Fruit fly (Drosophila melanogaster): Measurements from ENCODE around the gene CG33285.

The CG33285 gene

DNA sequence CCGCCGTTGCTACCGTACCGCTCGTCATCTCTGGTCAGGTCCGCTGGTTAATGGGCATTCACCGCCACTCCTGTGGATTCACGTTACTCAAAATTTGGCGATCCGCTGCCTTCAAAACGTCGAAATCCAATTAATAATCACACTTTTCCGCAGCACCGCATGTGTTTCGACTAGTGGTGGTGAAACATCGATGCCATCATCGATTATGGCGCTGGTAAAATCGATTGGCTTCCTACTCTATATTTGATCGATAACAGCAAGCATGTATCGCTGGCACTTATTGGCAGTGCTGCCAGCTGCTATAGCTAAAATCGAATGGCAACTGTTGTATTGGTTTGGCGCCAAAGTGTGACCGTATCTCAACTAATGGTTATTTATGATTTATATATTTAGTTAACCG lies 47.1 kb upstream of the CG33285 start (continued):
- TF ChIP-seq amos (GFP tag; IDR thresholded peaks at IDR 0.05; ENCODE audit: partially characterized antibody): peak; percentile 92
- no peak for TF ChIP-seq Hmx (GFP tag; optimal IDR thresholded peaks at IDR 0.05)
- peak; percentile 54 for TF ChIP-seq ems (GFP tag; optimal IDR thresholded peaks at IDR 0.05)
- no peak for TF ChIP-seq ab (GFP tag; optimal IDR thresholded peaks at IDR 0.05)
- TF ChIP-seq org-1 (GFP tag; optimal IDR thresholded peaks at IDR 0.05): no peak
- TF ChIP-seq CkIIα-i1 (GFP tag; IDR thresholded peaks at IDR 0.05): no peak
- TF ChIP-seq HHEX (GFP tag; optimal IDR thresholded peaks at IDR 0.05): no peak
- TF ChIP-seq Optix (GFP tag; IDR thresholded peaks at IDR 0.05): no peak
- TF ChIP-seq H2.0 (GFP tag; IDR thresholded peaks at IDR 0.05): no peak
- peak; percentile 92 for TF ChIP-seq trem (tag; optimal IDR thresholded peaks at IDR 0.05)
- TF ChIP-seq CG12769 (tag; optimal IDR thresholded peaks at IDR 0.05): no peak
- peak; percentile 98 for TF ChIP-seq E2f2 (GFP tag; IDR thresholded peaks at IDR 0.05)
- TF ChIP-seq Aef1 (GFP tag; IDR thresholded peaks at IDR 0.05): no peak
- no peak for TF ChIP-seq Meics (GFP tag; optimal IDR thresholded peaks at IDR 0.05)
- TF ChIP-seq Mrtf (GFP tag; IDR thresholded peaks at IDR 0.05): no peak
- peak; percentile 54 for TF ChIP-seq Jarid2 (GFP tag; optimal IDR thresholded peaks at IDR 0.05)
- no peak for TF ChIP-seq CG10274 (GFP tag; optimal IDR thresholded peaks at IDR 0.05)
- TF ChIP-seq CG34376 (GFP tag; optimal IDR thresholded peaks at IDR 0.05): peak; percentile 8
- TF ChIP-seq Atf3 (GFP tag; optimal IDR thresholded peaks at IDR 0.05): no peak
- no peak for TF ChIP-seq ssp (GFP tag; IDR thresholded peaks at IDR 0.05)
- TF ChIP-seq Poxn (GFP tag; IDR thresholded peaks at IDR 0.05): no peak
- TF ChIP-seq gfzf (GFP tag; optimal IDR thresholded peaks at IDR 0.05): peak; percentile 62
- TF ChIP-seq zfh2 (GFP tag; optimal IDR thresholded peaks at IDR 0.05): peak; percentile 48
- TF ChIP-seq CG12942 (GFP tag; optimal IDR thresholded peaks at IDR 0.05): no peak
- TF ChIP-seq CG8388 (GFP tag; optimal IDR thresholded peaks at IDR 0.05): no peak
- TF ChIP-seq CG2712 (tag; optimal IDR thresholded peaks at IDR 0.05): peak; percentile 61
- no peak for TF ChIP-seq eve (GFP tag; optimal IDR thresholded peaks at IDR 0.05)
- no peak for TF ChIP-seq CG4854 (GFP tag; optimal IDR thresholded peaks at IDR 0.05)
- TF ChIP-seq lab (GFP tag; optimal IDR thresholded peaks at IDR 0.05): no peak
- peak; percentile 34 for TF ChIP-seq CTCF (GFP tag; optimal IDR thresholded peaks at IDR 0.05)
- TF ChIP-seq CG15479 (GFP tag; optimal IDR thresholded peaks at IDR 0.05): no peak
- TF ChIP-seq CG16813 (GFP tag; IDR thresholded peaks at IDR 0.05; ENCODE audit: partially characterized antibody): peak; percentile 91
- no peak for TF ChIP-seq tin (GFP tag; optimal IDR thresholded peaks at IDR 0.05)
- no peak for TF ChIP-seq CG4424 (GFP tag; optimal IDR thresholded peaks at IDR 0.05)
- no peak for TF ChIP-seq odd (GFP tag; optimal IDR thresholded peaks at IDR 0.05)
- peak; percentile 90 for TF ChIP-seq sna (GFP tag; IDR thresholded peaks at IDR 0.05; ENCODE audit: partially characterized antibody)
- no peak for TF ChIP-seq yki (optimal IDR thresholded peaks at IDR 0.05)
- TF ChIP-seq CG2875 (GFP tag; optimal IDR thresholded peaks at IDR 0.05): no peak
- peak in 1 of 2 experiments; percentile 20 for TF ChIP-seq Hr51 (GFP tag; optimal IDR thresholded peaks at IDR 0.05)
- TF ChIP-seq CG31224 (GFP tag; IDR thresholded peaks at IDR 0.05): no peak
- no peak for TF ChIP-seq CG4404 (GFP tag; IDR thresholded peaks at IDR 0.05)
- peak; percentile 95 for TF ChIP-seq CG13287 (GFP tag; IDR thresholded peaks at IDR 0.05; ENCODE audit: partially characterized antibody)
- no peak for TF ChIP-seq scrt (GFP tag; optimal IDR thresholded peaks at IDR 0.05)
- TF ChIP-seq Oli (tag; optimal IDR thresholded peaks at IDR 0.05): no peak
- TF ChIP-seq CG4820 (GFP tag; optimal IDR thresholded peaks at IDR 0.05): no peak
- no peak for TF ChIP-seq ATbp (GFP tag; optimal IDR thresholded peaks at IDR 0.05)
- no peak for TF ChIP-seq pnt (GFP tag; optimal IDR thresholded peaks at IDR 0.05)
- TF ChIP-seq vvl (GFP tag; IDR thresholded peaks at IDR 0.05): peak; percentile 48
- TF ChIP-seq CG18764 (GFP tag; optimal IDR thresholded peaks at IDR 0.05): no peak
- TF ChIP-seq CG10431 (GFP tag; optimal IDR thresholded peaks at IDR 0.05): no peak
- no peak for TF ChIP-seq Hsf (GFP tag; optimal IDR thresholded peaks at IDR 0.05)
- peak; percentile 66 for TF ChIP-seq Ets65A (GFP tag)
- TF ChIP-seq CoRest (tag; optimal IDR thresholded peaks at IDR 0.05): peak; percentile 44

Data from whole organism, embryonic.